Worm (Caenorhabditis elegans) whole organism, late embryonic: ENCODE data around the gene F55A4.7.

Source experiments
- C08G9.2 ChIP-seq: sonication (generic microtip); optimal IDR thresholded peaks from 2 replicates; lab custom pipeline; 2016; ENCODE audit warnings: mild to moderate bottlenecking, missing genetic modification characterization, moderate library complexity, missing compliant biosample characterization
- F13H6.1 ChIP-seq: sonication (generic microtip); optimal IDR thresholded peaks from 2 replicates; lab custom pipeline; 2016; ENCODE audit warnings: missing genetic modification characterization, missing compliant biosample characterization
- K02D7.2 ChIP-seq: sonication (generic microtip); optimal IDR thresholded peaks from 2 replicates; lab custom pipeline; 2017; ENCODE audit warnings: mild to moderate bottlenecking, missing genetic modification characterization, missing compliant biosample characterization
- T23F11.4 ChIP-seq: fragments of 200-800 bp; sonication (Bioruptor generic); optimal IDR thresholded peaks from 2 replicates; lab custom pipeline; 2018; ENCODE audit warnings: mild to moderate bottlenecking, missing genetic modification characterization, missing compliant biosample characterization
- Y22D7AL.16 ChIP-seq: sonication (generic microtip); optimal IDR thresholded peaks from 2 replicates; lab custom pipeline; 2016; ENCODE audit warnings: missing genetic modification characterization, missing compliant biosample characterization
- ama-1 ChIP-seq: fragments of 150-350 bp; optimal IDR thresholded peaks from 2 replicates; lab custom pipeline; 2014
- ceh-14 ChIP-seq: sonication (generic microtip); optimal IDR thresholded peaks from 2 replicates; lab custom pipeline; 2016; ENCODE audit warnings: missing genotype, missing genetic modification characterization, missing compliant biosample characterization
- ceh-18 ChIP-seq: sonication (generic microtip); optimal IDR thresholded peaks from 2 replicates; lab custom pipeline; 2016; ENCODE audit warnings: missing genetic modification characterization, missing compliant biosample characterization
- ceh-19 ChIP-seq: fragments of 200-800 bp; sonication (Bioruptor generic); optimal IDR thresholded peaks from 2 replicates; lab custom pipeline; 2018; ENCODE audit warnings: mild to moderate bottlenecking, missing genetic modification characterization, missing compliant biosample characterization
- ceh-2 ChIP-seq: sonication (generic microtip); optimal IDR thresholded peaks from 2 replicates; lab custom pipeline; 2016; ENCODE audit warnings: missing genotype, missing genetic modification characterization, missing compliant biosample characterization
- ceh-22 ChIP-seq: sonication (generic microtip); optimal IDR thresholded peaks from 2 replicates; lab custom pipeline; 2017; ENCODE audit warnings: missing biosample characterization, missing genetic modification characterization
- ceh-24 ChIP-seq: sonication (generic microtip); optimal IDR thresholded peaks from 2 replicates; lab custom pipeline; 2016; ENCODE audit warnings: mild to moderate bottlenecking, missing genetic modification characterization, missing compliant biosample characterization
- ceh-30 ChIP-seq: fragments of 150-350 bp; optimal IDR thresholded peaks from 2 replicates; lab custom pipeline; 2014; ENCODE audit warnings: missing biosample characterization, missing genetic modification characterization
- ceh-31 ChIP-seq: sonication (generic microtip); optimal IDR thresholded peaks from 2 replicates; lab custom pipeline; 2016; ENCODE audit warnings: missing genetic modification characterization, missing compliant biosample characterization
- ceh-34 ChIP-seq: sonication (generic microtip); optimal IDR thresholded peaks from 2 replicates; lab custom pipeline; 2016; ENCODE audit warnings: mild to moderate bottlenecking, missing genetic modification characterization, missing compliant biosample characterization
- che-1 ChIP-seq: sonication (generic microtip); optimal IDR thresholded peaks from 2 replicates; lab custom pipeline; 2016; ENCODE audit warnings: mild to moderate bottlenecking, missing genetic modification characterization, missing compliant biosample characterization
- dve-1 ChIP-seq: sonication (generic microtip); optimal IDR thresholded peaks from 2 replicates; lab custom pipeline; 2017; ENCODE audit warnings: antibody characterized with exemption, mild to moderate bottlenecking, missing genetic modification characterization, missing compliant biosample characterization
- elt-2 ChIP-seq: sonication (generic microtip); optimal IDR thresholded peaks from 2 replicates; lab custom pipeline; 2016; ENCODE audit warnings: missing genetic modification reagents, missing genetic modification characterization, missing compliant biosample characterization
- elt-4 ChIP-seq: sonication (generic microtip); optimal IDR thresholded peaks from 2 replicates; lab custom pipeline; 2016; ENCODE audit warnings: missing genetic modification characterization, missing compliant biosample characterization
- ets-4 ChIP-seq: sonication (generic microtip); optimal IDR thresholded peaks from 2 replicates; lab custom pipeline; 2016; ENCODE audit warnings: missing genetic modification characterization, missing compliant biosample characterization
- eyg-1 ChIP-seq: sonication (generic microtip); optimal IDR thresholded peaks from 2 replicates; lab custom pipeline; 2016; ENCODE audit warnings: missing genotype, missing genetic modification characterization, missing compliant biosample characterization
- gmeb-2 ChIP-seq: sonication (generic microtip); optimal IDR thresholded peaks from 2 replicates; lab custom pipeline; 2016; ENCODE audit warnings: missing genetic modification characterization, inconsistent platforms, missing compliant biosample characterization
- hlh-15 ChIP-seq: sonication (generic microtip); optimal IDR thresholded peaks from 2 replicates; lab custom pipeline; 2016; ENCODE audit warnings: missing genetic modification characterization, missing compliant biosample characterization
- hlh-30 ChIP-seq: sonication (generic microtip); optimal IDR thresholded peaks from 2 replicates; lab custom pipeline; 2017; ENCODE audit warnings: antibody characterized with exemption, missing genetic modification characterization, missing compliant biosample characterization; ENCODE audit not compliant: insufficient read depth
- hlh-8 ChIP-seq: sonication (generic microtip); optimal IDR thresholded peaks from 2 replicates; lab custom pipeline; 2016; ENCODE audit warnings: missing genotype, missing genetic modification characterization, missing compliant biosample characterization
- madf-2 ChIP-seq: sonication (generic microtip); optimal IDR thresholded peaks from 2 replicates; lab custom pipeline; 2017; ENCODE audit warnings: missing genetic modification characterization, missing compliant biosample characterization
- nhr-11 ChIP-seq: fragments of 150-350 bp; optimal IDR thresholded peaks from 2 replicates; lab custom pipeline; 2014; ENCODE audit warnings: missing biosample characterization, missing genetic modification characterization
- pag-3 ChIP-seq: sonication (generic microtip); optimal IDR thresholded peaks from 2 replicates; lab custom pipeline; 2016; ENCODE audit warnings: missing compliant biosample characterization, missing genetic modification characterization, borderline replicate concordance
- pha-2 ChIP-seq: sonication (generic microtip); optimal IDR thresholded peaks from 2 replicates; lab custom pipeline; 2017; ENCODE audit warnings: mild to moderate bottlenecking, missing genetic modification characterization, missing compliant biosample characterization
- pha-4 ChIP-seq: fragments of 150-350 bp; optimal IDR thresholded peaks from 2 replicates; lab custom pipeline; 2018; ENCODE audit warnings: missing biosample characterization, missing genetic modification reagents, missing genetic modification characterization
- pqm-1 ChIP-seq: sonication (generic microtip); optimal IDR thresholded peaks from 2 replicates; lab custom pipeline; 2016; ENCODE audit warnings: missing genetic modification characterization, missing compliant biosample characterization
- pros-1 ChIP-seq: fragments of 150-350 bp; optimal IDR thresholded peaks from 2 replicates; lab custom pipeline; 2014; ENCODE audit warnings: missing biosample characterization, missing genetic modification reagents, missing genetic modification characterization
- ref-2 ChIP-seq: sonication (generic microtip); optimal IDR thresholded peaks from 2 replicates; lab custom pipeline; 2016; ENCODE audit warnings: missing genetic modification characterization, missing compliant biosample characterization
- rnt-1 ChIP-seq: sonication (generic microtip); optimal IDR thresholded peaks from 2 replicates; lab custom pipeline; 2016; ENCODE audit warnings: missing genetic modification characterization, missing compliant biosample characterization
- sox-2 ChIP-seq: fragments of 200-800 bp; sonication (Bioruptor generic); IDR thresholded peaks from 2 replicates; pipeline ENCODE4 v1.3.6; 2022; ENCODE audit warnings: missing genetic modification reagents, missing genetic modification characterization, missing compliant biosample characterization
- sox-4 ChIP-seq: sonication (generic microtip); optimal IDR thresholded peaks from 2 replicates; lab custom pipeline; 2017; ENCODE audit warnings: mild to moderate bottlenecking, missing genetic modification characterization, inconsistent platforms, missing compliant biosample characterization
- syd-9 ChIP-seq: sonication (generic microtip); optimal IDR thresholded peaks from 2 replicates; lab custom pipeline; 2016; ENCODE audit warnings: mild to moderate bottlenecking, missing genetic modification characterization, moderate library complexity, missing compliant biosample characterization
- tbx-2 ChIP-seq: sonication (generic microtip); optimal IDR thresholded peaks from 2 replicates; lab custom pipeline; 2016; ENCODE audit warnings: missing genetic modification characterization, missing compliant biosample characterization
- ttx-3 ChIP-seq: sonication (generic microtip); optimal IDR thresholded peaks from 2 replicates; lab custom pipeline; 2016; ENCODE audit warnings: missing genetic modification reagents, missing genetic modification characterization, missing compliant biosample characterization
- unc-3 ChIP-seq, 2 experiments: fragments of 200-800 bp in 1 of 2; sonication (Bioruptor generic) in 1 of 2; sonication (generic microtip) in 1 of 2; conservative IDR thresholded peaks in 1 of 2; optimal IDR thresholded peaks in 1 of 2; 2 replicates each; pipeline versions ENCODE4 v1.3.6 to Lab custom; 2016 to 2022; ENCODE audit warnings: missing compliant biosample characterization in 2 of 2, missing genetic modification characterization in 2 of 2, missing genetic modification reagents in 1 of 2
- unc-42 ChIP-seq: sonication (generic microtip); optimal IDR thresholded peaks from 2 replicates; lab custom pipeline; 2016; ENCODE audit warnings: missing genotype, missing genetic modification characterization, missing compliant biosample characterization
- unc-86 ChIP-seq: sonication (generic microtip); optimal IDR thresholded peaks from 2 replicates; lab custom pipeline; 2016; ENCODE audit warnings: missing genetic modification characterization, missing compliant biosample characterization
- ztf-16 ChIP-seq: sonication (generic microtip); optimal IDR thresholded peaks from 2 replicates; lab custom pipeline; 2017; ENCODE audit warnings: missing genetic modification characterization, missing compliant biosample characterization

F55A4.7 gene

ce11 chrX:1009512-1009911 is 28.7 kb downstream of the F55A4.7 start:
- no peak for TF ChIP-seq rnt-1 (tag; lab: Kevin White, UChicago)
- TF ChIP-seq ets-4 (tag; lab: Kevin White, UChicago) = no peak
- TF ChIP-seq hlh-15 (tag; lab: Kevin White, UChicago) = no peak
- no peak for TF ChIP-seq ceh-14
- TF ChIP-seq elt-2 (tag; lab: Kevin White, UChicago) = no peak
- TF ChIP-seq unc-86 (tag; lab: Kevin White, UChicago) = no peak
- no peak for TF ChIP-seq ref-2 (tag; lab: Kevin White, UChicago)
- no peak for TF ChIP-seq ceh-30 (tag; lab: Kevin White, UChicago)
- TF ChIP-seq C08G9.2 (tag; lab: Kevin White, UChicago) = no peak
- no peak for TF ChIP-seq sox-4 (tag; lab: Kevin White, UChicago)
- TF ChIP-seq eyg-1 (tag; lab: Kevin White, UChicago) = no peak
- no peak for TF ChIP-seq hlh-30 (tag; lab: Kevin White, UChicago)
- TF ChIP-seq unc-42 (tag; lab: Kevin White, UChicago) = no peak
- no peak for TF ChIP-seq ttx-3 (tag; lab: Kevin White, UChicago)

- TF ChIP-seq unc-3 (GFP tag; conservative IDR thresholded peaks at IDR 0.05; lab: Robert Waterston, UW) (no peak), unc-3 (tag; optimal IDR thresholded peaks at IDR 0.05; lab: Kevin White, UChicago) (no peak), Y22D7AL.16 (tag; lab: Kevin White, UChicago) (no peak), sox-4 (tag; lab: Kevin White, UChicago) (no peak), tbx-2 (tag; lab: Kevin White, UChicago) (no peak), pros-1 (tag; lab: Kevin White, UChicago) (peak; percentile 57), ama-1 (no peak), dve-1 (tag; lab: Kevin White, UChicago) (no peak), ets-4 (tag; lab: Kevin White, UChicago) (no peak), elt-4 (no peak), sox-2 (GFP tag; lab: Robert Waterston, UW) (0 out of 2 replicates have a peak, but pooled peaks have one; percentile 19), eyg-1 (tag; lab: Kevin White, UChicago) (no peak), pha-4 (no peak), ceh-31 (tag; lab: Kevin White, UChicago) (peak; percentile 77), syd-9 (tag; lab: Kevin White, UChicago) (no peak), ceh-24 (tag; lab: Kevin White, UChicago) (no peak), madf-2 (tag; lab: Kevin White, UChicago) (no peak)
- TF ChIP-seq, all 69 proteins: peak for 3
Observed at ce11 chrX:1005026-1005425, 33.2 kb downstream of the F55A4.7 start.

ce11 chrX:1004037-1004436 is 34.2 kb downstream of the F55A4.7 start, which contains the start of gene cutl-21:
TSS of gene cutl-21 (plus strand) at chrX:1004337.
- TF ChIP-seq syd-9 (tag; lab: Kevin White, UChicago) (no peak), gmeb-2 (tag; lab: Kevin White, UChicago) (no peak), ceh-34 (tag; lab: Kevin White, UChicago) (no peak), ceh-19 (GFP tag; lab: Kevin White, UChicago) (no peak)

DNA sequence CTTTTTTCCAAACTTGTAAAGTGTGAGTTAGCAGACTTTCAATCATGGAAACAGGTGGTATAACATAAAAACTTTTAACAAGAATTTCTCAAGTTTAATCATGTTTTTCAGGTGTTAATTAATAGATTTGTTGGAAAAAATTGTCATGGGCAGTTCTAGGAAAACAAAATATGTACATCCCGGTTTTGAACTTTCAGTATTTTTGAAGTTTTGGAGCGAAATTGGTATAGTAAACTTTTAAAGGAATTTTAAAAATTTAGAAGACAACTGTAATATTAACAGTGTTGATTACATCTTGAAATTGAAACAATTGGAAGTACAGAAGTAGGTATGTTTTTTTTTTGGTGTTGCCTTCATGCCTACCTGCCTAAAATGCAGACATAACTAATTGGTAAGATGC is 43.6 kb downstream of the F55A4.7 start:
- no peak for TF ChIP-seq unc-42 (tag; lab: Kevin White, UChicago)
- no peak for TF ChIP-seq pqm-1 (tag; lab: Kevin White, UChicago)
- TF ChIP-seq K02D7.2 (tag; lab: Kevin White, UChicago) = no peak
- no peak for TF ChIP-seq pha-4

DNA sequence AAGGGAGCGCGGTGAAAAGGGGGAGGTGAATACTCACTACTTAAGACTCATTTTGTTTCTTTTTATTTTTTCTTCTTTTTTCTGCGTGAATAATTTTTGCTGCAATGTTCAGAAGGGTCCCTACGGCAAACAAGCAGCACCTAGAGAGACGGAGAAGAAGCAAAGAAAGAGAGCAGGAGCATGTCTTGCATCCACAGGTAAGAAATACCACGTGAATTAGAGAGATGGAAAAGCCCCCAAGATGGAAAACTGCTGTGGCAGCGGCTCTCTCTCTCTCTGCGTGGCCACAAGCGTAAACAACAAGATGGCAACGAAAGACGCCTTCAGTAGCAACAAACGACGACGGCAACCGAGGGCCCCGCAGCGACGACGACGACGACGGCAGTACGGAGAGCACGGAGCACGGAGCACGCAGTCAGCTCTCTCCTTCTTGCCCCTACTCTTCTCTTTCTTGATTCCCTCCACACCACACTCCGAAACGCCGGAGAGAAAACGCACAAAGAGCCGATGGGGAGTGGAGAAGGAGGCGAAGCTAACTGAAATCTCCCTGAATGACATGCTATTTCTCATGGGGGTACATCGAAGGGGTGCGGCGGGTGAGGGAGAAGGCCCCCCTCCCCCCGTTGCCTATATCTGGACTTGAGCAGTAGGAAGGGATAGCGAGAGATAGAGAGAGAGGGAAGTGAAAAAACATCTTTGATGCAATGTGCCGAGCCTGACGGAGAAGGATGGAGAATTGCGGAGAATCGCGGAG is 45.4 kb downstream of the F55A4.7 start:
- no peak for TF ChIP-seq pqm-1 (tag; lab: Kevin White, UChicago)
- TF ChIP-seq pag-3 (tag; lab: Kevin White, UChicago) = no peak
- no peak for TF ChIP-seq ets-4 (tag; lab: Kevin White, UChicago)
- peak; percentile 81 for TF ChIP-seq tbx-2 (tag; lab: Kevin White, UChicago)
- TF ChIP-seq eyg-1 (tag; lab: Kevin White, UChicago) = no peak
- TF ChIP-seq F13H6.1 (tag; lab: Kevin White, UChicago) = peak; percentile 60
- TF ChIP-seq T23F11.4 = peak; percentile 8
- TF ChIP-seq ztf-16 (tag; lab: Kevin White, UChicago) = no peak
- TF ChIP-seq che-1 = no peak
- TF ChIP-seq ceh-22 (tag; lab: Kevin White, UChicago) = no peak
- TF ChIP-seq pha-2 (tag; lab: Kevin White, UChicago) = no peak
- no peak for TF ChIP-seq pha-4
- TF ChIP-seq nhr-11 = no peak
- TF ChIP-seq ceh-2 (tag; lab: Kevin White, UChicago) = no peak
- no peak for TF ChIP-seq elt-2 (tag; lab: Kevin White, UChicago)
- TF ChIP-seq ceh-18 (tag; lab: Kevin White, UChicago) = peak; percentile 90
- peak; percentile 31 for TF ChIP-seq hlh-8 (tag; lab: Kevin White, UChicago)
